Fruit fly (Drosophila melanogaster) whole organism, pupa: ENCODE results near the gene CG15545.

Source experiments
- CG12605 ChIP-seq: fragments of 200-800 bp; sonication (Bioruptor generic); IDR thresholded peaks from 2 replicates; pipeline ENCODE4 v1.3.6; 2022; ENCODE audit warnings: missing biosample characterization, missing genetic modification characterization
- CG13204 ChIP-seq: fragments of 200-800 bp; sonication (Bioruptor generic); optimal IDR thresholded peaks from 2 replicates; lab custom pipeline; 2018; ENCODE audit warnings: missing biosample characterization, mild to moderate bottlenecking, missing genetic modification characterization, moderate library complexity
- CG17806 ChIP-seq: fragments of 200-800 bp; sonication (Bioruptor generic); optimal IDR thresholded peaks from 2 replicates; lab custom pipeline; 2018; ENCODE audit warnings: missing biosample characterization, mild to moderate bottlenecking, missing genetic modification characterization, moderate library complexity
- CG32121 ChIP-seq: fragments of 200-800 bp; sonication (Bioruptor generic); IDR thresholded peaks from 2 replicates; pipeline ENCODE4 v1.3.6; 2022; ENCODE audit warnings: missing biosample characterization, missing genetic modification characterization
- CG4496 ChIP-seq: fragments of 200-800 bp; sonication (Bioruptor generic); IDR thresholded peaks from 3 replicates; pipeline ENCODE4 v1.3.6; 2022; ENCODE audit warnings: missing biosample characterization, missing genetic modification characterization
- CG8301 ChIP-seq: fragments of 200-800 bp; sonication (Bioruptor generic); optimal IDR thresholded peaks from 2 replicates; lab custom pipeline; 2018; ENCODE audit warnings: missing biosample characterization, mild to moderate bottlenecking, missing genetic modification characterization
- D1 ChIP-seq: fragments of 200-800 bp; sonication (Bioruptor generic); optimal IDR thresholded peaks from 2 replicates; lab custom pipeline; 2018; ENCODE audit warnings: missing biosample characterization, mild to moderate bottlenecking, missing genetic modification characterization, moderate library complexity
- EcR ChIP-seq: fragments of 200-800 bp; sonication (Bioruptor generic); optimal IDR thresholded peaks from 3 replicates; lab custom pipeline; 2019; ENCODE audit warnings: missing biosample characterization, missing genetic modification characterization, mild to moderate bottlenecking, moderate library complexity, missing genetic modification reagents
- Ets98B ChIP-seq: fragments of 200-800 bp; sonication (Bioruptor generic); IDR thresholded peaks from 2 replicates; pipeline ENCODE4 v1.3.6; 2022; ENCODE audit warnings: missing biosample characterization, missing genetic modification characterization
- Pif1A ChIP-seq: fragments of 200-800 bp; sonication (Bioruptor generic); optimal IDR thresholded peaks from 3 replicates; lab custom pipeline; 2016; ENCODE audit warnings: missing biosample characterization, missing genetic modification characterization
- Pif1B ChIP-seq: fragments of 200-800 bp; sonication (Bioruptor generic); optimal IDR thresholded peaks from 3 replicates; lab custom pipeline; 2016; ENCODE audit warnings: missing biosample characterization, missing genetic modification characterization
- Snoo ChIP-seq: fragments of 200-800 bp; sonication (Bioruptor generic); optimal IDR thresholded peaks from 3 replicates; lab custom pipeline; 2017; ENCODE audit warnings: missing biosample characterization, mild to moderate bottlenecking, missing genetic modification characterization, inconsistent platforms
- fd96Ca ChIP-seq: fragments of 200-800 bp; sonication (Bioruptor generic); IDR thresholded peaks from 3 replicates; pipeline ENCODE4 v1.3.6; 2022; ENCODE audit warnings: missing biosample characterization, missing genetic modification characterization
- gl ChIP-seq: fragments of 200-800 bp; sonication (Bioruptor generic); optimal IDR thresholded peaks from 2 replicates; lab custom pipeline; 2018; ENCODE audit warnings: missing biosample characterization, mild to moderate bottlenecking, missing genetic modification characterization

- TF ChIP-seq CG12605 (GFP tag; lab: Robert Waterston, UW), result peak; percentile 52
- peak; percentile 32 for TF ChIP-seq Pif1B (GFP tag; lab: Kevin White, UChicago)
- peak; percentile 15; the same call in 1 of the 2 replicates for TF ChIP-seq Ets98B (GFP tag; lab: Robert Waterston, UW)
- peak; percentile 72 for TF ChIP-seq EcR (GFP tag; lab: Kevin White, UChicago)
- TF ChIP-seq CG13204 (GFP tag; lab: Kevin White, UChicago), result peak; percentile 74
- no peak for TF ChIP-seq D1
- no peak for TF ChIP-seq CG32121 (GFP tag; lab: Robert Waterston, UW)
- TF ChIP-seq Pif1A, result peak; percentile 60
- TF ChIP-seq Snoo (tag; lab: Kevin White, UChicago), result no peak
- TF ChIP-seq fd96Ca (GFP tag; lab: Robert Waterston, UW), result no peak
- no peak for TF ChIP-seq CG4496
- peak; percentile 41 for TF ChIP-seq CG17806
- TF ChIP-seq gl (tag; lab: Kevin White, UChicago), result peak; percentile 78
- TF ChIP-seq CG8301 (tag; lab: Kevin White, UChicago), result no peak
Measured at dm6 chr3R:30821968-30822449, 50.1 kb downstream of the CG15545 start.
